Worm (Caenorhabditis elegans): ENCODE data around the gene ets-5.

- TF ChIP-seq elt-3 (tag; optimal IDR thresholded peaks at IDR 0.05) = no peak
- TF ChIP-seq nhr-237 (tag; optimal IDR thresholded peaks at IDR 0.05) = no peak
- TF ChIP-seq ces-1 (GFP tag; optimal IDR thresholded peaks at IDR 0.05) = no peak
- no peak for TF ChIP-seq nhr-28 (tag; optimal IDR thresholded peaks at IDR 0.05)
- no peak for TF ChIP-seq nhr-76 (tag; optimal IDR thresholded peaks at IDR 0.05)
- no peak for TF ChIP-seq mab-5 (tag; optimal IDR thresholded peaks at IDR 0.05)
- no peak for TF ChIP-seq blmp-1 (tag; optimal IDR thresholded peaks at IDR 0.05)
- TF ChIP-seq ztf-11 (tag; optimal IDR thresholded peaks at IDR 0.05) = no peak
Observed at ce11 chrX:5116816-5117459, 32.6 kb upstream of the ets-5 start, which contains the start of gene apl-1.

All from whole organism, mixed stage, embryonic.